Fruit fly (Drosophila melanogaster): ENCODE data around the gene CG6638.

The CG6638 gene

dm6 chr3L:8549183-8549890 lies 26.5 kb downstream of the CG6638 start (continued):
- TF ChIP-seq CG5180 (GFP tag; optimal IDR thresholded peaks at IDR 0.05) (peak; percentile 38), Myb (GFP tag; optimal IDR thresholded peaks at IDR 0.05) (no peak), lbe (GFP tag; optimal IDR thresholded peaks at IDR 0.05) (no peak), CG3726 (GFP tag; IDR thresholded peaks at IDR 0.05) (no peak), B-H2 (GFP tag; optimal IDR thresholded peaks at IDR 0.05) (no peak), B-H1 (GFP tag; IDR thresholded peaks at IDR 0.05) (no peak), E2f2 (GFP tag; IDR thresholded peaks at IDR 0.05) (peak; percentile 12; the same call in 1 of the 2 replicates), Spps (tag; optimal IDR thresholded peaks at IDR 0.05) (peak; percentile 7), az2 (GFP tag; optimal IDR thresholded peaks at IDR 0.05) (peak; percentile 37), kni (GFP tag; optimal IDR thresholded peaks at IDR 0.05) (peak; percentile 6), en (GFP tag; optimal IDR thresholded peaks at IDR 0.05) (no peak), CG15479 (GFP tag; optimal IDR thresholded peaks at IDR 0.05) (no peak), br (optimal IDR thresholded peaks at IDR 0.05) (no peak), C15 (GFP tag; IDR thresholded peaks at IDR 0.05) (no peak), scrt (GFP tag; optimal IDR thresholded peaks at IDR 0.05) (no peak), chif (GFP tag; optimal IDR thresholded peaks at IDR 0.05) (peak in 1 of 2 experiments; percentile 65), Blimp-1 (GFP tag; optimal IDR thresholded peaks at IDR 0.05) (peak; percentile 73), Nf-YA (GFP tag; IDR thresholded peaks at IDR 0.05) (no peak), CG7786 (GFP tag; optimal IDR thresholded peaks at IDR 0.05) (peak; percentile 0), NFAT (GFP tag; IDR thresholded peaks at IDR 0.05) (no peak), CG42726 (GFP tag; IDR thresholded peaks at IDR 0.05; ENCODE audit: partially characterized antibody) (no peak), klu (GFP tag; IDR thresholded peaks at IDR 0.05) (no peak; the same call in 1 of the 2 replicates), sob (GFP tag; IDR thresholded peaks at IDR 0.05) (peak; percentile 34; the same call in 1 of the 2 replicates), CG4360 (GFP tag; IDR thresholded peaks at IDR 0.05) (peak; percentile 10; the same call in 1 of the 2 replicates), Dbx (GFP tag; IDR thresholded peaks at IDR 0.05) (0 out of 3 replicates have a peak, but pooled peaks have one; percentile 19), D (optimal IDR thresholded peaks at IDR 0.05) (no peak), D (GFP tag; optimal IDR thresholded peaks at IDR 0.05) (peak; percentile 56), Tbp (GFP tag; optimal IDR thresholded peaks at IDR 0.05) (no peak), gem (tag; optimal IDR thresholded peaks at IDR 0.05) (peak; percentile 76), run (tag; optimal IDR thresholded peaks at IDR 0.05) (peak; percentile 39), CG6654 (GFP tag; optimal IDR thresholded peaks at IDR 0.05) (no peak), CG8281 (tag; optimal IDR thresholded peaks at IDR 0.05) (peak; percentile 14), CG13287 (GFP tag; IDR thresholded peaks at IDR 0.05; ENCODE audit: partially characterized antibody) (no peak), CG31388 (GFP tag; optimal IDR thresholded peaks at IDR 0.05) (no peak), ttk (GFP tag; IDR thresholded peaks at IDR 0.05) (no peak), CG11723 (GFP tag; optimal IDR thresholded peaks at IDR 0.05) (no peak), Dp (GFP tag; optimal IDR thresholded peaks at IDR 0.05) (no peak), Gsc (GFP tag; IDR thresholded peaks at IDR 0.05) (no peak), ATbp (GFP tag; optimal IDR thresholded peaks at IDR 0.05) (peak; percentile 70), dan (GFP tag; IDR thresholded peaks at IDR 0.05) (no peak), fd102C (GFP tag; optimal IDR thresholded peaks at IDR 0.05) (peak; percentile 11), CG4707 (GFP tag; optimal IDR thresholded peaks at IDR 0.05) (peak; percentile 51), CG34422 (GFP tag; IDR thresholded peaks at IDR 0.05) (no peak), Dek (tag; optimal IDR thresholded peaks at IDR 0.05) (no peak), CG12219 (GFP tag; optimal IDR thresholded peaks at IDR 0.05) (peak; percentile 35), CG7839 (tag; optimal IDR thresholded peaks at IDR 0.05) (peak; percentile 60), PHDP (tag; optimal IDR thresholded peaks at IDR 0.05) (peak; percentile 55), CG6683 (GFP tag; optimal IDR thresholded peaks at IDR 0.05) (no peak), ssp (GFP tag; IDR thresholded peaks at IDR 0.05) (no peak), CG6689 (GFP tag; IDR thresholded peaks at IDR 0.05) (peak; percentile 54; the same call in 1 of the 2 replicates)
